Worm (Caenorhabditis elegans) whole organism, L4/young adult: ENCODE data around the gene zfp-2.

ENCODE experiments used
- W03F9.2 ChIP-seq: fragments of 150-350 bp; optimal IDR thresholded peaks from 2 replicates; lab custom pipeline; 2014; ENCODE audit warnings: missing biosample characterization, missing genetic modification characterization
- dao-5 ChIP-seq: sonication (generic microtip); optimal IDR thresholded peaks from 2 replicates; lab custom pipeline; 2016; ENCODE audit warnings: missing genotype, missing genetic modification characterization, moderate library complexity, missing compliant biosample characterization
- him-1 ChIP-seq: sonication (generic microtip); optimal IDR thresholded peaks from 2 replicates; lab custom pipeline; 2016; ENCODE audit warnings: missing genotype, missing genetic modification reagents, missing genetic modification characterization, missing compliant biosample characterization

- TF ChIP-seq dao-5 (tag; lab: Kevin White, UChicago) = no peak
- TF ChIP-seq him-1 = no peak
- TF ChIP-seq W03F9.2 (tag; lab: Kevin White, UChicago) = no peak
Observed at ce11 chrII:9576707-9577106, 19.3 kb downstream of the zfp-2 start.
